Fruit fly (Drosophila melanogaster): ENCODE data around the gene CG7766.

DNA sequence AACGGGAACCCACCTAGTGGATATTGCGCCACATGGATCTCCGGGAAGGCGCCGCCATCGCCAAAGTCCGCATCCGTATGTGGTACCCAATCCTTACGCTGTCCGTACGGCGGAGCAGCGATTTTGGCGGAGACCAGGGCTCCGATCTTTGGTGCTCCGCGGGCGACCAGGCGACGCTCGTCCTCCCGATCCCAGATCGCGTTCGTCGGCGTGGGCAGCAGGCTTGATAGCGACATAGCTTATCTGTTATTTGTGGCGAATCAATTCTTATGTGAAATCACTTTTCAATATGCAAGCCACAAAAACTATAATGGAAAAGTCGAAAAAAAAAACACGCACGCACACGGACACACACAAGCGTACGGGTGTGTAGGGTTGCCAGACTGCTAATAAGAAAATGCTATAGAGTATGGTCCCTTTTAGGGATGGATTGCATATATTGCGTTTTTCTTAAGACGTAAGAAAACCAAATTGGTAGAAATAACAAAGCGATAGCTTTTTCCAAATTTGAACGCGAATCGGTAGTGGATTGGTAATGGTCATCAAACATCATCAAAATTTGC lies 2.8 kb upstream of the CG7766 start, which contains the start of gene Bx42:
- no peak for TF ChIP-seq CG13204 (GFP tag; optimal IDR thresholded peaks at IDR 0.05)
- no peak for TF ChIP-seq rn (GFP tag; IDR thresholded peaks at IDR 0.05)
- no peak for TF ChIP-seq gl (tag; optimal IDR thresholded peaks at IDR 0.05)
- TF ChIP-seq Pif1A (GFP tag; optimal IDR thresholded peaks at IDR 0.05): no peak
- no peak for TF ChIP-seq Ets98B (GFP tag; IDR thresholded peaks at IDR 0.05)
- TF ChIP-seq CG4496 (GFP tag; IDR thresholded peaks at IDR 0.05): peak; percentile 28; the same call in 1 of the 3 replicates
- no peak for TF ChIP-seq EcR (GFP tag; optimal IDR thresholded peaks at IDR 0.05)
- no peak for TF ChIP-seq CG12605 (GFP tag; IDR thresholded peaks at IDR 0.05)
- no peak for TF ChIP-seq CG15710 (tag; optimal IDR thresholded peaks at IDR 0.05)
- TF ChIP-seq CG8301 (tag; optimal IDR thresholded peaks at IDR 0.05): no peak
- TF ChIP-seq CG9948 (tag; optimal IDR thresholded peaks at IDR 0.05): no peak
- TF ChIP-seq CG10348 (GFP tag; IDR thresholded peaks at IDR 0.05): no peak
- TF ChIP-seq CG14655 (GFP tag; optimal IDR thresholded peaks at IDR 0.05): no peak
- TF ChIP-seq CG17806 (tag; optimal IDR thresholded peaks at IDR 0.05): no peak
